Fruit fly (Drosophila melanogaster): ENCODE results near the gene kon.

DNA sequence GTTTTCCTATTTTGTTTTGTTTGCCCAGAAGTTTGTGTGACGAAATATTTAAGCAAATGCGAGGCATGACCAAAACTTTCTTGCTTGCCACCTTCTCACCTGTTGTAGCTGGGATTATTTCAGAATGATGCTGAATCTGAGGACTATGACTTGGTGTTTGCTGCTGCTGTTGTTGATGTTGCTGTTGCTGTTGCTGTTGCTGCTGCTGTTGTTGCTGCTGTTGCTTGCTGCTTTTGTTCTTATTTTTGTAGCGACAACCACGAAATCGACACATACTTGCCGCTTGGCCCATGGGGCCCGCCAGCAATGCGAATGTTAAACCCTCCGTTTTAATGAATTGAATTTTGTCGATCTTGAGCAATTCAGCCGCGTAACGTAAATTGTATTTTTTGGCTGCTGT, 42.6 kb upstream of the kon start:
- TF ChIP-seq Myc (optimal IDR thresholded peaks at IDR 0.05) (no peak), ttk (optimal IDR thresholded peaks at IDR 0.05) (no peak), h (optimal IDR thresholded peaks at IDR 0.05) (no peak), psq (optimal IDR thresholded peaks at IDR 0.05) (no peak), insv (optimal IDR thresholded peaks at IDR 0.05) (no peak)
